Fruit fly (Drosophila melanogaster) whole organism: ENCODE results near the gene CG13295.

Experiments used
- CG8478 ChIP-seq: fragments of >200 bp; optimal IDR thresholded peaks from 2 replicates; lab custom pipeline; 2018; ENCODE audit warnings: inconsistent platforms
- Dll ChIP-seq: fragments of >200 bp; optimal IDR thresholded peaks from 2 replicates; lab custom pipeline; 2017
- EcR ChIP-seq, 2 experiments: fragments of >200 bp; optimal IDR thresholded peaks; 2 replicates each; lab custom pipeline; 2017; ENCODE audit warnings: missing biosample characterization in 2 of 2, missing genetic modification characterization in 2 of 2, missing genetic modification reagents in 2 of 2
- pan ChIP-seq: fragments of >200 bp; optimal IDR thresholded peaks from 2 replicates; lab custom pipeline; 2017
- psq ChIP-seq: fragments of >200 bp; optimal IDR thresholded peaks from 2 replicates; lab custom pipeline; 2017
- usp ChIP-seq: fragments of >200 bp; optimal IDR thresholded peaks from 2 replicates; lab custom pipeline; 2017; ENCODE audit warnings: missing biosample characterization, missing genetic modification characterization, mixed read lengths

CG13295 gene

DNA sequence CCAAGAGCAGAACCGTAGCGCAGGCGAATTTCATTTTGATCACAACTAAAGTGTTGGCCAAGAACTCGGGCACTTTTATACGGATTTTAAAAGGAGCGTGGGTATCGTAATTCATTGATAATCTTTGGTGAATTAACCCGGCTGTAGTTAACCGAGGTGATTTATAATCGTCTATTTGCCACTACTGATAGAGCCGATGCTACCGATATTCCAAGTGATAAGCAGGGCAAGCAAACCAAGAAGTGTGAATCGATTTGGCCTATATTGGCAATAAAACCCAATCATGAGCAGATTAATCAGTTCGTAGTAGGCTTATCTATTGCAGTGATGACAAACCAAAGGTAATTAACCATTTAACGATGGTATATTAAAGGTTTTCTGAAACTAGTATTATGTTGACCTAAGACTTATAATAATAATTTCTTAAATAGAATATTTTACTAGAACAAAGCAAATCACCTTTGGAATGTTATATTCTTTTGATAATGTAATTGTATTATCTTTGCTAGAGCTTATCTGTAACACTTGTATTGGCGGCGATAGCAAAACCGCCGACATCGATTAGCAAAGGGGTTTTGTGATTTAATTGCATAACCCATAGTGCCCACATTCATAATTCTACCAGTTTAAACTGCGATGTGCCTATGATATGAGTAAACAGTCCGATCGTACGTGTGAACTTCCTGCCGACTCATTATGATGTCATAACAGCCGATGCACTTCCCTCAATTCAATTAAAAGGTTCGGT, 12.0 kb downstream of the CG13295 start, which contains the start of gene CG10472:
CG10472 (minus strand) TSS at position 51 of the 748 bp plus-strand sequence.
- TF ChIP-seq psq (lab: Kevin White, UChicago) (no peak), Dll (lab: Kevin White, UChicago) (no peak), pan (no peak), CG8478 (lab: Kevin White, UChicago) (no peak), EcR (GFP tag; optimal IDR thresholded peaks at IDR 0.05; lab: Kevin White, UChicago) (no peak), usp (GFP tag; lab: Kevin White, UChicago) (no peak)

DNA sequence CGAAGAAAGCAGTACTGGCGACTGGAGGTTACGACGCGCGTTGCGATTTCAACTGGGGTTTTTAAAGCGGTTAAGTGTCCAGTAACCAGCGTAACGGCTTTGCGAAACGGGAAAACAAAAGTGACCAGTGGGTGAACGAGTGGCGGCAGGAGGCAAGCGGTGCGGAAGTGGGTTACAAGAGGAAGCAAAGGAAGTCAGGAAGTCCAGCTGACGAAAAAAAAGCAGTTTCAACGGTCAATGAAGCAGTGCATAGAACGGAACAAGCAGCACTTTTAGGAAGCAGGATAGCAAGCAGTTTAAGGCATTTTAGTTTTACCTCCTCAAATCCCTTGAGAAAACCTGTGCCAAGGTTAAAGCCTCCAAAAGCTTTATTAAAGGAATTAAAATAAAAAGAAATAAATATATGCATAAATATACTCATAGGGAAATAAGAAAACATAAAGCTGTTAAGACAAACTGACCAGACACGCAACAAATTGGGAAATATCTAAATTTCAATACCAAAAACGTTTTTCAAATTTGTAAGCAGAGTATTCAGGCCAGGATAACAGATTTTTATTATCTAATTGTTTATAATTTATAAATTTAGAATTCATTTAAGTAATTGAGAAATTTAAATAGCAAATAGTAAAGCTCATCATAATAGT, 15.9 kb downstream of the CG13295 start, which contains the start of gene CG6592:
CG6592 (plus strand) TSS at position 597 of the 647 bp plus-strand sequence.
- TF ChIP-seq Dll (lab: Kevin White, UChicago) (no peak), EcR (GFP tag; optimal IDR thresholded peaks at IDR 0.05; lab: Kevin White, UChicago) (no peak), CG8478 (lab: Kevin White, UChicago) (no peak), psq (lab: Kevin White, UChicago) (no peak), pan (no peak), usp (GFP tag; lab: Kevin White, UChicago) (no peak)

DNA sequence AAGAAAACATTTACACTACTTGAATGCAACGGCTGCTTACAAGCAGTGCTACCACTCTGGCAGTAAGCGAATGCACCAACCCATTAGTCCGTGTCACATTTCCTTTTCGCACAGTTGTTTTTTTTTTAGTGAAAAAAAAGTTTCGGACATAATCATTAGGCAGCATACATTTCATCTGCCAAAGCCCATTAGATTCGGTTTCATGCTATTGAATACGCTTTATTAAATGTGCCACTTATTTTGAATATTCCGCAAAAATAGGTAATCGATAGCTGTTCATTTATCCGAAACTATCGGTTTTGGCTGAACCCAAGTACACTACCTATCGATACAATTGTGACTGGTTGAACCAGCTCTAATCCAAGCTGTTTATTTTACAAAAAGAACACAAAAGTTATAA, 20.2 kb downstream of the CG13295 start, which contains the start of gene tant:
tant (plus strand) TSS at position 334 of the 400 bp plus-strand sequence.
- TF ChIP-seq usp (GFP tag; lab: Kevin White, UChicago) (no peak), pan (no peak), psq (lab: Kevin White, UChicago) (no peak), CG8478 (lab: Kevin White, UChicago) (no peak), EcR (GFP tag; optimal IDR thresholded peaks at IDR 0.05; lab: Kevin White, UChicago) (no peak), Dll (lab: Kevin White, UChicago) (no peak)

DNA sequence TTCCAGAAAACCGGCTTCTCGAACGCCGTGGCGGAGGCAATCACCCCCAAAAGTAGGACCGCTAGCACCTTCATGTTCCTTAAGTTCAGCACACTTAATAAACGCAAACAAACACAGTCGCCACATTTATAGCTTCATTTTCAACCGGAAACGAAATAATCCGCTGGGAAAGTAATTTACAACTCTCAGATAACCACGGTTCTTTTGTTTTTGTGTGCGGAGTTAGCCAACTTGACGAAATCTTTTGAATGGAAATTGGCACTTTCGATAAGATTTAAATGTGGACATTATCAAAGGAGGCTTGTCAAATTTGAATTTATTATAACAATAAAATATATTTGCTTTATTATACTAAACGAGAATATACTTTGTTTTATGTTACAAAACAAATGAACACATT, 20.7 kb downstream of the CG13295 start, which contains the start of gene Jon65Ai:
Jon65Ai (minus strand) TSS at position 101 of the 400 bp plus-strand sequence.
- no peak for TF ChIP-seq usp (GFP tag; lab: Kevin White, UChicago)
- no peak for TF ChIP-seq psq (lab: Kevin White, UChicago)
- no peak for TF ChIP-seq Dll (lab: Kevin White, UChicago)
- TF ChIP-seq CG8478 (lab: Kevin White, UChicago), result no peak
- TF ChIP-seq EcR (GFP tag; optimal IDR thresholded peaks at IDR 0.05; lab: Kevin White, UChicago), result no peak
- TF ChIP-seq pan, result no peak

dm6 chr3L:6052021-6052420, 23.0 kb downstream of the CG13295 start, which contains the start of gene Jon65Aii:
Jon65Aii (plus strand) TSS chr3L:6052321.
- TF ChIP-seq psq (lab: Kevin White, UChicago), result no peak
- no peak for TF ChIP-seq Dll (lab: Kevin White, UChicago)
- no peak for TF ChIP-seq usp (GFP tag; lab: Kevin White, UChicago)
- no peak for TF ChIP-seq CG8478 (lab: Kevin White, UChicago)
- no peak for TF ChIP-seq EcR (GFP tag; optimal IDR thresholded peaks at IDR 0.05; lab: Kevin White, UChicago)

dm6 chr3L:6050230-6050807, 24.7 kb downstream of the CG13295 start, which contains the start of gene Jon65Aiii:
Jon65Aiii (plus strand) TSS chr3L:6050757.
- no peak for TF ChIP-seq Dll (lab: Kevin White, UChicago)
- no peak for TF ChIP-seq psq (lab: Kevin White, UChicago)
- no peak for TF ChIP-seq CG8478 (lab: Kevin White, UChicago)
- TF ChIP-seq EcR (GFP tag; optimal IDR thresholded peaks at IDR 0.05; lab: Kevin White, UChicago), result no peak
- TF ChIP-seq usp (GFP tag; lab: Kevin White, UChicago), result no peak
- TF ChIP-seq pan, result no peak

dm6 chr3L:6038720-6039205, 36.3 kb downstream of the CG13295 start, which contains the start of gene Jon65Aiv:
Jon65Aiv (plus strand) TSS chr3L:6039155.
- TF ChIP-seq Dll (lab: Kevin White, UChicago), result no peak
- TF ChIP-seq CG8478 (lab: Kevin White, UChicago), result no peak
- no peak for TF ChIP-seq EcR (GFP tag; optimal IDR thresholded peaks at IDR 0.05; lab: Kevin White, UChicago)
- TF ChIP-seq pan, result no peak
- no peak for TF ChIP-seq psq (lab: Kevin White, UChicago)
- no peak for TF ChIP-seq usp (GFP tag; lab: Kevin White, UChicago)

dm6 chr3L:6036811-6037210, 38.2 kb downstream of the CG13295 start, which contains the start of gene CG6462:
CG6462 (plus strand) TSS chr3L:6037111.
- TF ChIP-seq CG8478 (lab: Kevin White, UChicago) (no peak), psq (lab: Kevin White, UChicago) (no peak), Dll (lab: Kevin White, UChicago) (no peak), usp (GFP tag; lab: Kevin White, UChicago) (no peak), pan (no peak), EcR (GFP tag; optimal IDR thresholded peaks at IDR 0.05; lab: Kevin White, UChicago) (no peak)

DNA sequence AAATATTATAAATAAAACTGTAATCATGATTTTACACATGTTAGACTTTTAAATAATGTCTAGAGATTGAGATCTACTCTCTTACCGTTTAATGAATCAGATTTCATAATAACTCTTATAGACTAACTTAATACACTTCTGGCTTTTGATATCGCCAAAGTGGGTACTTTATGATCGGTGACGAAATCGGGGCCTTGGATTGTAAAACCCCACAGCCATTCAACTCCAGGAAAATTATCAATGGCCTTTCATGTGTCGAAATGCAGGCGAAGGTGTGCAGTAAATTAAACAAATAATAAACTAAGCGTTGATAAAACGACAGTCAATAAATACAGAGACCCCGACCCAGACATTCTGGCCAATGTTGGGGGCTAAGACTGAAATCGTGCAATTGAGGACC, 38.9 kb downstream of the CG13295 start:
- TF ChIP-seq Dll (lab: Kevin White, UChicago) (no peak), usp (GFP tag; lab: Kevin White, UChicago) (no peak), EcR (GFP tag; optimal IDR thresholded peaks at IDR 0.05; lab: Kevin White, UChicago) (no peak), pan (no peak), psq (lab: Kevin White, UChicago) (no peak), CG8478 (lab: Kevin White, UChicago) (no peak)

DNA sequence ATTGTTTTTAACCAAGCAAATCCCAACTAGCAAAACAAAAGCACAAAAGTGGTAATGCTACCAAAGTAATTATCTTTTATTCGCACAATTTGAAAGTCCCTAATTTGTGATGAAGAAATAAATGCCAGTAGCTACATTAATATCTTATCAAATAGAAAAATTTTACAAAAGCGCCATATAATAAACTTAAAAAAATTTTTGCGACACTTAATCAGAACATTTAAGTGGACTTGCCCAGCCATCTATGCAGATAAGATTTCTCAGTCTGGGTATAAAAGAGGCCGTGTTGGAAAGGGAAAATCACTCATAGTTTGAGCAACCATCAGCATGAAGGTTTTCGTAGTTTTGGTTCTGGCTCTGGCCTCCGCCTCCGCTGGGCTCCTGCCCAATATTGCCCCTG, 40.1 kb downstream of the CG13295 start, which contains the start of gene yip7:
yip7 (plus strand) TSS at position 301 of the 400 bp plus-strand sequence.
- TF ChIP-seq EcR (GFP tag; optimal IDR thresholded peaks at IDR 0.05; lab: Kevin White, UChicago), result no peak

DNA sequence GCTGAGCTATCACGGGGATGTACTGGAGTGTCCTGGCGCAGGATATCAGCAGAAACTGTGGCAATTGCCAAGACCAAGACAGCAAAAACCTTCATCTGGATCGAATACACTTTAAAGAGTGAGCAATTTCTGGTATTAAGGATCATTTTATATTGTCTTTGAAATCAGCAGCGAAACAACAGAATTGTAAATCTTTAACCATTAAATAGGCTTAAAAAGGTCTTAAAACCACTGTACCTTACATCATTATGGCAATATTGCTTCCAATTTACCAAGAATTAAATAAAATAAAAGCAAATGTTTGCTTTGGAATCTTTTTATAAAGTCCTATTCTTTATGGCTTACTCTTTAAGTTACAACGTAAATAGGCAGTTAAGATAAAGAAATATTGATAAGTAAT, 40.5 kb downstream of the CG13295 start, which contains the start of gene CG10477:
CG10477 (minus strand) TSS at position 101 of the 400 bp plus-strand sequence.
- TF ChIP-seq pan, result no peak
- no peak for TF ChIP-seq usp (GFP tag; lab: Kevin White, UChicago)
- no peak for TF ChIP-seq psq (lab: Kevin White, UChicago)
- no peak for TF ChIP-seq CG8478 (lab: Kevin White, UChicago)
- TF ChIP-seq EcR (GFP tag; optimal IDR thresholded peaks at IDR 0.05; lab: Kevin White, UChicago), result no peak
- TF ChIP-seq Dll (lab: Kevin White, UChicago), result no peak
